Worm (Caenorhabditis elegans) whole organism, L4 larva: Measurements from ENCODE around the gene K02C4.5.

Experiments used
- dpl-1 ChIP-seq: fragments of 150-350 bp; optimal IDR thresholded peaks from 2 replicates; lab custom pipeline; 2014; ENCODE audit warnings: missing biosample characterization, missing genetic modification reagents, missing genetic modification characterization
- fos-1 ChIP-seq: fragments of 150-350 bp; optimal IDR thresholded peaks from 2 replicates; lab custom pipeline; 2014; ENCODE audit warnings: missing biosample characterization, missing genetic modification characterization
- lin-15B ChIP-seq: fragments of 150-350 bp; sonication (generic microtip); optimal IDR thresholded peaks from 3 replicates; lab custom pipeline; 2014; ENCODE audit warnings: missing biosample characterization, missing genetic modification characterization
- lin-29 ChIP-seq: fragments of 200-800 bp; sonication (Bioruptor generic); IDR thresholded peaks from 2 replicates; pipeline ENCODE4 v1.3.6; 2022; ENCODE audit warnings: missing genetic modification reagents, missing genetic modification characterization, missing compliant biosample characterization
- mdl-1 ChIP-seq, 2 experiments: fragments of 150-350 bp in 1 of 2; sonication (generic microtip) in 1 of 2; optimal IDR thresholded peaks; 2 replicates each; lab custom pipeline; 2014 to 2017; ENCODE audit warnings: missing biosample characterization in 2 of 2, missing genetic modification characterization in 2 of 2
- tag-97 ChIP-seq: fragments of 200-800 bp; sonication (Bioruptor generic); IDR thresholded peaks from 2 replicates; pipeline ENCODE4 v1.3.6; 2022; ENCODE audit warnings: missing genetic modification characterization, missing compliant biosample characterization

- TF ChIP-seq mdl-1 (tag; optimal IDR thresholded peaks at IDR 0.05; lab: Kevin White, UChicago) (no peak), lin-15B (no peak), lin-29 (no peak), dpl-1 (GFP tag; lab: Kevin White, UChicago) (no peak), tag-97 (GFP tag; lab: Robert Waterston, UW) (no peak), fos-1 (tag; lab: Kevin White, UChicago) (no peak)
Measured at ce11 chrII:8057911-8058310, 20.3 kb upstream of the K02C4.5 start.
